Worm (Caenorhabditis elegans) whole organism, early embryonic: Measurements from ENCODE around the gene Y105C5B.11.

Source experiments
- B0310.2 ChIP-seq: sonication (generic microtip); optimal IDR thresholded peaks from 2 replicates; lab custom pipeline; 2016; ENCODE audit warnings: mild to moderate bottlenecking, missing genetic modification characterization, missing compliant biosample characterization
- F13C5.2 ChIP-seq: sonication (generic microtip); optimal IDR thresholded peaks from 2 replicates; lab custom pipeline; 2017; ENCODE audit warnings: mild to moderate bottlenecking, missing genetic modification characterization, inconsistent platforms, missing compliant biosample characterization
- aly-1 ChIP-seq: sonication (generic microtip); optimal IDR thresholded peaks from 2 replicates; lab custom pipeline; 2016; ENCODE audit warnings: missing genetic modification characterization, missing compliant biosample characterization
- ama-1 ChIP-seq: fragments of 150-350 bp; optimal IDR thresholded peaks from 2 replicates; lab custom pipeline; 2014
- ceh-13 ChIP-seq: fragments of 200-800 bp; sonication (Bioruptor generic); optimal IDR thresholded peaks from 2 replicates; lab custom pipeline; 2018; ENCODE audit warnings: mild to moderate bottlenecking, missing genetic modification characterization, missing compliant biosample characterization
- ceh-36 ChIP-seq: sonication (generic microtip); optimal IDR thresholded peaks from 2 replicates; lab custom pipeline; 2016; ENCODE audit warnings: missing genetic modification characterization, inconsistent platforms, missing compliant biosample characterization
- ets-7 ChIP-seq: sonication (generic microtip); optimal IDR thresholded peaks from 2 replicates; lab custom pipeline; 2016; ENCODE audit warnings: missing genotype, missing genetic modification characterization, missing compliant biosample characterization
- flt-1 ChIP-seq: fragments of 200-800 bp; sonication (Bioruptor generic); IDR thresholded peaks from 2 replicates; pipeline ENCODE4 v1.3.6; 2022; ENCODE audit warnings: missing genetic modification characterization, missing compliant biosample characterization
- hmbx-1 ChIP-seq: sonication (generic microtip); optimal IDR thresholded peaks from 2 replicates; lab custom pipeline; 2016; ENCODE audit warnings: mild to moderate bottlenecking, missing genetic modification characterization, missing compliant biosample characterization
- hmg-4 ChIP-seq: fragments of 200-800 bp; sonication (Bioruptor generic); optimal IDR thresholded peaks from 2 replicates; lab custom pipeline; 2018; ENCODE audit warnings: mild to moderate bottlenecking, missing genetic modification characterization, missing compliant biosample characterization
- hnd-1 ChIP-seq: sonication (generic microtip); optimal IDR thresholded peaks from 2 replicates; lab custom pipeline; 2016; ENCODE audit warnings: missing genetic modification characterization, missing compliant biosample characterization
- pes-1 ChIP-seq: fragments of 200-800 bp; sonication (Bioruptor generic); IDR thresholded peaks from 2 replicates; pipeline ENCODE4 v1.3.6; 2022; ENCODE audit warnings: missing genetic modification reagents, missing genetic modification characterization, missing compliant biosample characterization
- scrt-1 ChIP-seq: fragments of 200-800 bp; sonication (Bioruptor generic); IDR thresholded peaks from 2 replicates; pipeline ENCODE4 v1.3.6; 2022; ENCODE audit warnings: missing genetic modification characterization, missing compliant biosample characterization
- sea-1 ChIP-seq: fragments of 200-800 bp; sonication (Bioruptor generic); conservative IDR thresholded peaks from 2 replicates; pipeline ENCODE4 v1.3.6; 2022; ENCODE audit warnings: missing genetic modification characterization, missing compliant biosample characterization
- tbx-11 ChIP-seq: fragments of 200-800 bp; sonication (Bioruptor generic); IDR thresholded peaks from 2 replicates; pipeline ENCODE4 v1.3.6; 2022; ENCODE audit warnings: missing genetic modification characterization, missing compliant biosample characterization
- tbx-37 ChIP-seq: fragments of 200-800 bp; sonication (Bioruptor generic); conservative IDR thresholded peaks from 2 replicates; pipeline ENCODE4 v1.3.6; 2022; ENCODE audit warnings: missing genetic modification reagents, missing genetic modification characterization, missing compliant biosample characterization
- tra-4 ChIP-seq: sonication (generic microtip); optimal IDR thresholded peaks from 2 replicates; lab custom pipeline; 2017; ENCODE audit warnings: missing genetic modification characterization, missing compliant biosample characterization

The Y105C5B.11 gene

ce11 chrIV:15941403-15941802, at the start of gene Y105C5B.11:
Gene Y105C5B.11 (minus strand): TSS chrIV:15941503.
- no peak for TF ChIP-seq ceh-13
- TF ChIP-seq ama-1 (lab: Kevin White, UChicago): no peak
- TF ChIP-seq scrt-1 (GFP tag; lab: Robert Waterston, UW): no peak
- no peak for TF ChIP-seq hnd-1 (tag; lab: Kevin White, UChicago)
- TF ChIP-seq pes-1 (GFP tag; lab: Robert Waterston, UW): no peak
- TF ChIP-seq flt-1 (GFP tag; lab: Robert Waterston, UW): no peak
- no peak for TF ChIP-seq tbx-37
- TF ChIP-seq F13C5.2 (tag; lab: Kevin White, UChicago): no peak

DNA sequence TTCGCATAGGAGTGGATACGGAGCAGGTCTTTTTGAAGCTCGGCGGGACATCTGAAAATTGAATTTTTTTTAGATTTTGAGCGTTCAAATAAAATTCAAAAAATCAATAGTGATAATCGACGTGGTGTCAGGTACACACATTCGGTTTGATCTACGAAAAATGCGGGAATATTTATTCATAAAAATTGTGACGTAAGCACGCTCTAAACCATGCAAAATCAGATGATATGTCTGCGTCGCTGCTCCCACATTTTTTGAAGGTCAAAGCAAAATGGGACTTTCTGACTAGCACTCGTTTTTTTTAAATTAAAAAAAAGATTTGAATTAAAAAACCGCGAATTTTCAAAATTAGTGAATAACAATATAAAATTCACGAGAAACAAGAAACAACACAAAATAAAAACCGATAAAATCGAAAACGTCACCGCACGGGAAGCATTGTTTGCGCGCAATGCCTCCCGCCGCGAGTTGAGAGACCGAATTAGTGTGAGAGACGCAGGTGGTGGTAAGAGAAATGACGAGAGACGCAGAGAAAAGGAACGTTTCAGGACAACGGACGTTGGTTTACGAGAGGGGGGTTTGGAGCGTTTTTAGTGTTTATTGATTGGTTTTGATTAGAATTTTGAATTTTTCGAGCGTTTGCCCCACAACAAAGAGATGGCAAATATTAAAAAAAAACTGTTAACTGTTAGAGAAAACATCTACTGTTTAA, 42.8 kb upstream of the Y105C5B.11 start, which contains the start of gene Y105C5B.19:
Gene Y105C5B.19 (minus strand): TSS at position 51 of the 712 bp plus-strand sequence.
- no peak for TF ChIP-seq flt-1 (GFP tag; lab: Robert Waterston, UW)
- TF ChIP-seq hmbx-1 (tag; lab: Kevin White, UChicago): no peak
- TF ChIP-seq ets-7: no peak
- TF ChIP-seq tra-4 (tag; lab: Kevin White, UChicago): no peak
- peak; percentile 12 for TF ChIP-seq F13C5.2 (tag; lab: Kevin White, UChicago)
- TF ChIP-seq hmg-4 (GFP tag; lab: Kevin White, UChicago): no peak
- TF ChIP-seq tbx-37: no peak
- no peak for TF ChIP-seq B0310.2 (tag; lab: Kevin White, UChicago)

ce11 chrIV:15964307-15964706, 23.0 kb upstream of the Y105C5B.11 start, which contains the start of gene Y105C5B.18:
Gene Y105C5B.18 (plus strand): TSS chrIV:15964607.
- no peak for TF ChIP-seq F13C5.2 (tag; lab: Kevin White, UChicago)
- no peak for TF ChIP-seq ama-1 (lab: Kevin White, UChicago)
- TF ChIP-seq scrt-1 (GFP tag; lab: Robert Waterston, UW): no peak
- TF ChIP-seq hnd-1 (tag; lab: Kevin White, UChicago): no peak
- TF ChIP-seq ceh-13: no peak
- no peak for TF ChIP-seq hmbx-1 (tag; lab: Kevin White, UChicago)
- TF ChIP-seq flt-1 (GFP tag; lab: Robert Waterston, UW): no peak
- no peak for TF ChIP-seq pes-1 (GFP tag; lab: Robert Waterston, UW)
- no peak for TF ChIP-seq ceh-36
- TF ChIP-seq tbx-11 (GFP tag; lab: Robert Waterston, UW): no peak
- TF ChIP-seq B0310.2 (tag; lab: Kevin White, UChicago): no peak
- TF ChIP-seq tbx-37: no peak
- TF ChIP-seq sea-1: no peak
- no peak for TF ChIP-seq ets-7
- no peak for TF ChIP-seq tra-4 (tag; lab: Kevin White, UChicago)
- no peak for TF ChIP-seq aly-1

DNA sequence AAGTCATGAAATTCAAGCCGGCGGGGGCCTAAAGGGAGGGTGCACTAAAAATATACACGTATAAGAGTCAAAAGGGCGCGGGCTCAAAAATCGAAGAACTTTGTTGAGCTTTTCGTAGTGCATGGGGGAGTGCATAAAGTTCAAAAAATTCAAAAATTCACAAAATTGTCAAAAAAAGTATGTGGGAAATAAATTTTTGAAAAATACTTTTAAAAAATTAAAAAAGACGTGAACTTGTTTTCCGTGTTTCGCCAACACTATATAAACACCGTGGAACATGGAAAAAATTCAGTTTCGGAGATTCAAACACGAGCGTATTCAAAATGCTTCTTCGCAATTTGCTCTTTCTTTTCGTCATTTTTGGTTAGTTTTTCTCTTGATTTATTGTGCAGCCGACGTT, 21.5 kb upstream of the Y105C5B.11 start, which contains the start of gene Y105C5B.17:
Gene Y105C5B.17 (plus strand): TSS at position 301 of the 400 bp plus-strand sequence.
- no peak for TF ChIP-seq hmg-4 (GFP tag; lab: Kevin White, UChicago)
- no peak for TF ChIP-seq ceh-13
- no peak for TF ChIP-seq ets-7
- TF ChIP-seq scrt-1 (GFP tag; lab: Robert Waterston, UW): no peak
- no peak for TF ChIP-seq tbx-37
- no peak for TF ChIP-seq ama-1 (lab: Kevin White, UChicago)
- TF ChIP-seq pes-1 (GFP tag; lab: Robert Waterston, UW): no peak
- TF ChIP-seq B0310.2 (tag; lab: Kevin White, UChicago): no peak
- TF ChIP-seq flt-1 (GFP tag; lab: Robert Waterston, UW): no peak
- TF ChIP-seq hnd-1 (tag; lab: Kevin White, UChicago): no peak
- TF ChIP-seq hmbx-1 (tag; lab: Kevin White, UChicago): no peak
- no peak for TF ChIP-seq ceh-36
- no peak for TF ChIP-seq tra-4 (tag; lab: Kevin White, UChicago)

ce11 chrIV:15962219-15962762, 21.0 kb upstream of the Y105C5B.11 start, which contains the start of gene lgc-19:
Gene lgc-19 (minus strand): TSS chrIV:15962712.
- no peak for TF ChIP-seq ceh-36
- TF ChIP-seq ets-7: no peak
- no peak for TF ChIP-seq flt-1 (GFP tag; lab: Robert Waterston, UW)
- TF ChIP-seq scrt-1 (GFP tag; lab: Robert Waterston, UW): no peak
- TF ChIP-seq B0310.2 (tag; lab: Kevin White, UChicago): no peak
- no peak for TF ChIP-seq ceh-13

DNA sequence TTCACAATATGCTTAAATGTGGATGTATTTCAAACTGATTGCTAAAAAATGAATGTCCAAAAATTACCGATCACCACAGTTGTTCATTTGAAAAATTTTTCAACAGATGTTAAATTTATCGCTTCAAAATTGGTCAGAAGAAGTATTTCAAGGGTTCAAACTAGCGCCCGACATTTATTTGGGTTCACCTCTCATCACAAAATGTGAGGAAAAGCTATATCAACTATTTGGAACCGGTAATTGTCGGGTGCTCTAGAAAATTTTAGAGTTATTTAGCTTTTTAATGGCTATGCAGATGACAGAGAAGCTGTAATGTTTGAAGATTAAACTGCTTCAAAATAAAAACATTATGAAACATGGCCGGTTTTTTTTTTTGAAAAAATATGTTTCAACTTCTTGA, 19.8 kb upstream of the Y105C5B.11 start:
- TF ChIP-seq tbx-11 (GFP tag; lab: Robert Waterston, UW): no peak
- TF ChIP-seq ets-7: no peak
- TF ChIP-seq tra-4 (tag; lab: Kevin White, UChicago): no peak
- TF ChIP-seq hmg-4 (GFP tag; lab: Kevin White, UChicago): no peak
- no peak for TF ChIP-seq scrt-1 (GFP tag; lab: Robert Waterston, UW)
- no peak for TF ChIP-seq ceh-36
- no peak for TF ChIP-seq F13C5.2 (tag; lab: Kevin White, UChicago)
- TF ChIP-seq ama-1 (lab: Kevin White, UChicago): no peak
- no peak for TF ChIP-seq flt-1 (GFP tag; lab: Robert Waterston, UW)
- no peak for TF ChIP-seq sea-1

DNA sequence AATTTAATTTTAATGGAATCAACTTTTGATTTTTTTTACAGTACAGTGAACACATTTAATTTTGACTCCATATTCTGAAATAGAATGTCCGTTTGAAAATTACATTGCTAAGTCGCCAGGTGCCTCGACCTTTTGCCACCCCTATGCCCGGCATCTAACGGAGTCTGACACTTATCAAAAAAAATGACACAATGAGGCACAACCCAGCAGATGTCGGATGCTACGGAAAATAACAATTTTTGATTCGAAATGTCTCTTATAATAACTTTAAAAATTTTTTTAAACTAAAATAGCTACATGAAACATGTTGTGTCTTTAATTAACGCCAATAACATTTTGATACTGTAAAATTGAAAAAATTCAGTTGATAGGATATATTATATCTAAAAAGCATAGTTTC, 14.0 kb upstream of the Y105C5B.11 start:
- no peak for TF ChIP-seq ama-1 (lab: Kevin White, UChicago)
- TF ChIP-seq hmbx-1 (tag; lab: Kevin White, UChicago): no peak
- no peak for TF ChIP-seq hnd-1 (tag; lab: Kevin White, UChicago)
- no peak for TF ChIP-seq B0310.2 (tag; lab: Kevin White, UChicago)
- no peak for TF ChIP-seq scrt-1 (GFP tag; lab: Robert Waterston, UW)
- no peak for TF ChIP-seq flt-1 (GFP tag; lab: Robert Waterston, UW)
- TF ChIP-seq tra-4 (tag; lab: Kevin White, UChicago): no peak
- TF ChIP-seq sea-1: no peak
- TF ChIP-seq ets-7: no peak
- no peak for TF ChIP-seq F13C5.2 (tag; lab: Kevin White, UChicago)
- TF ChIP-seq ceh-13: no peak
